Fruit fly (Drosophila melanogaster) whole organism, adult: ENCODE results near the gene CtsL4.

Source experiments
- CG11617 ChIP-seq: fragments of 200-800 bp; sonication (Bioruptor generic); optimal IDR thresholded peaks from 2 replicates; lab custom pipeline; 2017; ENCODE audit warnings: mild to moderate bottlenecking, missing biosample characterization, missing genetic modification reagents, missing genetic modification characterization
- CG14711 ChIP-seq: fragments of 200-800 bp; sonication (Bioruptor generic); optimal IDR thresholded peaks from 2 replicates; lab custom pipeline; 2018; ENCODE audit warnings: missing biosample characterization, mild to moderate bottlenecking, missing genetic modification characterization, moderate library complexity
- CG33017 ChIP-seq: fragments of 200-800 bp; sonication (Bioruptor generic); optimal IDR thresholded peaks from 2 replicates; lab custom pipeline; 2018; ENCODE audit warnings: missing biosample characterization, mild to moderate bottlenecking, missing genetic modification characterization, moderate library complexity
- CG5204 ChIP-seq: fragments of 200-800 bp; sonication (Bioruptor generic); optimal IDR thresholded peaks from 2 replicates; lab custom pipeline; 2016; ENCODE audit warnings: missing biosample characterization, missing genetic modification characterization
- CG7045 ChIP-seq: fragments of 200-800 bp; sonication (Bioruptor generic); optimal IDR thresholded peaks from 2 replicates; lab custom pipeline; 2017; ENCODE audit warnings: missing biosample characterization, mild to moderate bottlenecking, missing genetic modification characterization
- CG7101 ChIP-seq: fragments of 200-800 bp; sonication (Bioruptor generic); optimal IDR thresholded peaks from 2 replicates; lab custom pipeline; 2018; ENCODE audit warnings: missing biosample characterization, mild to moderate bottlenecking, missing genetic modification characterization, moderate library complexity
- Clk ChIP-seq: fragments of 200-800 bp; sonication (Bioruptor generic); optimal IDR thresholded peaks from 2 replicates; lab custom pipeline; 2017; ENCODE audit warnings: missing biosample characterization, missing genetic modification characterization
- kay ChIP-seq: fragments of 200-800 bp; sonication (Bioruptor generic); peaks from one replicate; lab custom pipeline; 2016; ENCODE audit warnings: missing biosample characterization, missing genetic modification characterization, borderline replicate concordance
- toe ChIP-seq: fragments of 200-800 bp; sonication (Bioruptor generic); optimal IDR thresholded peaks from 2 replicates; lab custom pipeline; 2016; ENCODE audit warnings: missing biosample characterization, missing genetic modification characterization

DNA sequence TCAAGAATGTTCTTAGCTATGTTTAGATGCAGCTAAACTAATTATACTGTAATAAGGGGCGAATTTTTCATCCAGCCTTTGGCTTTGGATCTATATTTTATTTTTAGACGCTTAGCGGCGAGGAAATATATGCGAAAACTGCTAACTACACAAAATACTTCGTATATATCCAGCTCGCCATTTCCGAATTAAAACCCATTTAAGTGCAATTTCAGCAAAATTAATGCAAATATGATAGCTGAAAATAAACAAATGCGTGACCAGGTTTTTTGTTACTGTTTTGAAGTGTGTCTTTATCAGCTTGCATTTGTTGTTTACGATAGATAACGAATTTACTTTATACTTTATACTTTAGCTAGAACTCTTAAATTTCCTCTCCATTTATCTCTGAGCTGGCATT lies 38.6 kb upstream of the CtsL4 start:
- TF ChIP-seq CG11617 (no peak), kay (GFP tag; lab: Kevin White, UChicago) (no peak), CG7101 (tag; lab: Kevin White, UChicago) (no peak), CG5204 (no peak), toe (GFP tag; lab: Kevin White, UChicago) (no peak), Clk (GFP tag; lab: Kevin White, UChicago) (no peak), CG7045 (GFP tag; lab: Kevin White, UChicago) (no peak), CG33017 (tag; lab: Kevin White, UChicago) (no peak), CG14711 (tag; lab: Kevin White, UChicago) (no peak)
